Worm (Caenorhabditis elegans): Measurements from ENCODE around the gene srv-22.

The srv-22 gene

ce11 chrIV:5847986-5848707, 31.6 kb downstream of the srv-22 start, which contains the start of gene sams-3:
Gene sams-3 (plus strand): TSS chrIV:5848657.
- no peak for TF ChIP-seq dao-5 (tag; optimal IDR thresholded peaks at IDR 0.05)
- peak; percentile 7 for TF ChIP-seq W03F9.2 (tag; optimal IDR thresholded peaks at IDR 0.05)
- TF ChIP-seq him-1 (tag; optimal IDR thresholded peaks at IDR 0.05): no peak

DNA sequence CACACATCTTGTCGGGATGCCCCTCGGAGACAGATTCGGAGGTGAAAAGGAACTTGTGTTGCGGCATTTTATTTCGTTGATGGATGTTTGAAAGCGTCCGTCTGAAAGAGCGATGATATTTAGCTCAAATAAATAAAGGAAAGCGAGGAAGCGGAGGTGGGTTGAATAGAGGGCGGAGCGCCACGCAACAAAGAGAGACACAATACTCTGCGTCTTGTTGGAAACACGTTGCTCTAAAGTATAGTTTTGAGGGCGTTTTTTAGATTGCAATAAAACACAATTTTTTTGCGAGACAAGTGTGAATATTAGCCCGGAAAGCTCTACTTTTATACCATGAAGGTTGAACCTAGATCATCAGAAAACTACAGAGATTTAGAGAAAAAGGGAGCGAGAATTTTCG, 33.5 kb downstream of the srv-22 start, which contains the start of gene sams-4:
Gene sams-4, minus strand, starts transcription at position 101 of the 400 bp plus-strand sequence.
- TF ChIP-seq dao-5 (tag; optimal IDR thresholded peaks at IDR 0.05): no peak
- no peak for TF ChIP-seq W03F9.2 (tag; optimal IDR thresholded peaks at IDR 0.05)
- TF ChIP-seq him-1 (tag; optimal IDR thresholded peaks at IDR 0.05): no peak

DNA sequence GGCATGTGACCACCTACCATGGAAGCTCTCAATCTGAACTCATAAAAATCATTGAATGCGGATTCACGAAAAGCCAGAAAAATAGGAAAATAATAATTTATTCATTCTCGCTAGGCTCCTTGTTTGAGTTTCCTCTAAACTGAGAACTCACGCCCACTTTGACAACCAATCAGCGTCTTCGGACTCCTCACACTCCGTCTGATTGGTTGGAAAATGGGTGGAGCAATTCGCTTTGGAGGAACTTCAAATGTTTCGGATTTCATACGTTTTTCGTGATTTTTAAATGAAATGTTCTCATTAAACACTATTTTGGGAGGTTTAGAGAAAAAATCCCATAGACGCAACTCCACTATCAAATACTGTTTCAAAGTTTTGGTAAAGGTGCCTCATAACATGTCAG, 36.8 kb downstream of the srv-22 start:
- TF ChIP-seq him-1 (tag; optimal IDR thresholded peaks at IDR 0.05) (no peak), W03F9.2 (tag; optimal IDR thresholded peaks at IDR 0.05) (no peak), dao-5 (tag; optimal IDR thresholded peaks at IDR 0.05) (no peak)

DNA sequence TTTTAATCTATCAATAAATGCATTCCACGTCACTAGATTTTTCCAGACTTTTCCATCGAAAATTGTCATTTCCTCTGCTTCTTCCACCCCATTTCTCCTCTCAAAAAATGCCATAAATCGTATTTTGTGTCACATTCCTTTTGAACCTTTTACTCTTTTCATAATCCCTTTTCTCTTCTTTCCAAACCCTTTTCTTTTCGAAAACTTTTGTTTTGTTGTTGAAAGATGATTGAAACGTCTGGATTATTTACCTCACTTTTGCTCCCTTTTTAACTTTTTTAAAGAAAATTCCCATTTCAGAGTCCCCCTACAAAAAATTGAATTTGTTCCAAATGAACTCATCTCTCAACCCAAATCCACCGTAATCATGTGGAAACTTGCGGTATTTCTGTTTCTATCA, 40.6 kb downstream of the srv-22 start, which contains the start of gene C06E7.2:
Gene C06E7.2, plus strand, starts transcription at position 301 of the 400 bp plus-strand sequence.
- no peak for TF ChIP-seq him-1 (tag; optimal IDR thresholded peaks at IDR 0.05)
- no peak for TF ChIP-seq W03F9.2 (tag; optimal IDR thresholded peaks at IDR 0.05)
- no peak for TF ChIP-seq dao-5 (tag; optimal IDR thresholded peaks at IDR 0.05)

ce11 chrIV:5834182-5834581, 45.6 kb downstream of the srv-22 start:
- TF ChIP-seq dao-5 (tag; optimal IDR thresholded peaks at IDR 0.05): no peak
- TF ChIP-seq him-1 (tag; optimal IDR thresholded peaks at IDR 0.05): no peak
- no peak for TF ChIP-seq W03F9.2 (tag; optimal IDR thresholded peaks at IDR 0.05)

DNA sequence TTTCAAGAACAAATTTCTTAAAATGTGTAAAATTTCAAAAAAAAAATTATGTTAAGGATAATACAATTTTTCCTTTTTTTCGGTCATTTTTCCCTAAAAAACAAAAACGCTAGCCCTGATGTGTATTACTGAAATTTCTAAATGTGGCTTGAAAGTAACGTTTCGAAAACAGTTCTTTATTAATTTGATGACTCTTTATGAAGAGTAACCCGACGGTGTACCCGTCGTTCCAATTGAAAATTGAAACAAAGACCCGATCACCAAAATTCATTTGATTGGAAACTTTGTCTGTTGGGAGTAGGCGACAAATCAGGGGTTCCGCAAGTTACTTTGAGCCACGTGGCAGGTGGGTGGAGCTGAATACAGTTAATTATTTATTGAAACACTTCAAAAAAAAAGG, 47.0 kb downstream of the srv-22 start:
- no peak for TF ChIP-seq dao-5 (tag; optimal IDR thresholded peaks at IDR 0.05)
- TF ChIP-seq W03F9.2 (tag; optimal IDR thresholded peaks at IDR 0.05): no peak
- no peak for TF ChIP-seq him-1 (tag; optimal IDR thresholded peaks at IDR 0.05)

Measured in whole organism, L4/young adult.